Fruit fly (Drosophila melanogaster) Kc167 (cell line): Measurements from ENCODE around the gene CG11997.

Source experiments
- Myc ChIP-seq: fragments of >200 bp; optimal IDR thresholded peaks from 2 replicates; lab custom pipeline; 2017; ENCODE audit warnings: missing external identifiers
- Sin3A ChIP-seq: fragments of >200 bp; optimal IDR thresholded peaks from 2 replicates; lab custom pipeline; 2018; ENCODE audit warnings: missing external identifiers
- h ChIP-seq: fragments of >200 bp; optimal IDR thresholded peaks from 3 replicates; lab custom pipeline; 2018; ENCODE audit warnings: missing external identifiers
- insv ChIP-seq: fragments of >200 bp; optimal IDR thresholded peaks from 3 replicates; lab custom pipeline; 2018; ENCODE audit warnings: missing external identifiers
- psq ChIP-seq: fragments of >200 bp; optimal IDR thresholded peaks from 2 replicates; lab custom pipeline; 2017; ENCODE audit warnings: missing external identifiers
- ttk ChIP-seq: sonication (Bioruptor generic); optimal IDR thresholded peaks from 2 replicates; lab custom pipeline; 2017; ENCODE audit warnings: missing external identifiers

DNA sequence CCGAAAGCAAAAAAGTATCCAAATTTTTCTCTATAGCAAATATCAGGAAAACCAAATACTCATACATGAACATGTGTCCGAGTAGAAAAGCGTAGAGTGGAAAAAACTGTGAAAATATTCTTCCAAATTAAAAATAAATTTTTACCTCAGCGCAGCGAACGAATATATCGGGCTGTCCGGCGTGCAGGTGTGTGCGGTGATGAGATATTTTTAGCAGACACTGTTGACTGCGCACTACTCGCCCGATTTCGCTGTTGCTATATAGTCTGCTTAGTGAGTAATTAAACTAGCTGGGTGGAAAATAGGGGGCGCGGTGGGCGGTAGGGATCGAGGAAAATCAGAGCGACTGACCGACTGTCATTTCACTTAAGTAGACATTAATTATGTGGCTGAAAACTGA, 47.1 kb upstream of the CG11997 start:
- TF ChIP-seq Myc (lab: Kevin White, UChicago), result no peak
- no peak for TF ChIP-seq ttk (lab: Kevin White, UChicago)
- TF ChIP-seq Sin3A (lab: Kevin White, UChicago), result no peak
- TF ChIP-seq insv (lab: Kevin White, UChicago), result no peak
- TF ChIP-seq h (lab: Kevin White, UChicago), result no peak
- no peak for TF ChIP-seq psq (lab: Kevin White, UChicago)
